Worm (Caenorhabditis elegans) whole organism, late embryonic: ENCODE results near the gene Y59E9AL.4.

Experiments
- C08G9.2 ChIP-seq: sonication (generic microtip); optimal IDR thresholded peaks from 2 replicates; lab custom pipeline; 2016; ENCODE audit warnings: mild to moderate bottlenecking, missing genetic modification characterization, moderate library complexity, missing compliant biosample characterization
- C38D4.7 ChIP-seq: fragments of 200-800 bp; sonication (Bioruptor generic); optimal IDR thresholded peaks from 2 replicates; lab custom pipeline; 2018; ENCODE audit warnings: mild to moderate bottlenecking, missing genetic modification characterization, moderate library complexity, missing compliant biosample characterization
- F13H6.1 ChIP-seq: sonication (generic microtip); optimal IDR thresholded peaks from 2 replicates; lab custom pipeline; 2016; ENCODE audit warnings: missing genetic modification characterization, missing compliant biosample characterization
- T23F11.4 ChIP-seq: fragments of 200-800 bp; sonication (Bioruptor generic); optimal IDR thresholded peaks from 2 replicates; lab custom pipeline; 2018; ENCODE audit warnings: mild to moderate bottlenecking, missing genetic modification characterization, missing compliant biosample characterization
- Y22D7AL.16 ChIP-seq: sonication (generic microtip); optimal IDR thresholded peaks from 2 replicates; lab custom pipeline; 2016; ENCODE audit warnings: missing genetic modification characterization, missing compliant biosample characterization
- ahr-1 ChIP-seq: sonication (generic microtip); optimal IDR thresholded peaks from 2 replicates; lab custom pipeline; 2016; ENCODE audit warnings: missing genetic modification characterization, missing compliant biosample characterization
- ama-1 ChIP-seq: fragments of 150-350 bp; optimal IDR thresholded peaks from 2 replicates; lab custom pipeline; 2014
- ceh-14 ChIP-seq: sonication (generic microtip); optimal IDR thresholded peaks from 2 replicates; lab custom pipeline; 2016; ENCODE audit warnings: missing genotype, missing genetic modification characterization, missing compliant biosample characterization
- ceh-18 ChIP-seq: sonication (generic microtip); optimal IDR thresholded peaks from 2 replicates; lab custom pipeline; 2016; ENCODE audit warnings: missing genetic modification characterization, missing compliant biosample characterization
- ceh-19 ChIP-seq: fragments of 200-800 bp; sonication (Bioruptor generic); optimal IDR thresholded peaks from 2 replicates; lab custom pipeline; 2018; ENCODE audit warnings: mild to moderate bottlenecking, missing genetic modification characterization, missing compliant biosample characterization
- ceh-22 ChIP-seq: sonication (generic microtip); optimal IDR thresholded peaks from 2 replicates; lab custom pipeline; 2017; ENCODE audit warnings: missing biosample characterization, missing genetic modification characterization
- ceh-24 ChIP-seq: sonication (generic microtip); optimal IDR thresholded peaks from 2 replicates; lab custom pipeline; 2016; ENCODE audit warnings: mild to moderate bottlenecking, missing genetic modification characterization, missing compliant biosample characterization
- ceh-30 ChIP-seq: fragments of 150-350 bp; optimal IDR thresholded peaks from 2 replicates; lab custom pipeline; 2014; ENCODE audit warnings: missing biosample characterization, missing genetic modification characterization
- ceh-48 ChIP-seq: sonication (generic microtip); optimal IDR thresholded peaks from 2 replicates; lab custom pipeline; 2016; ENCODE audit warnings: missing genetic modification characterization, inconsistent platforms, missing compliant biosample characterization
- ceh-6 ChIP-seq: fragments of 200-800 bp; sonication (Bioruptor generic); optimal IDR thresholded peaks from 2 replicates; lab custom pipeline; 2018; ENCODE audit warnings: mild to moderate bottlenecking, missing genetic modification characterization, missing compliant biosample characterization
- ceh-9 ChIP-seq: sonication (generic microtip); optimal IDR thresholded peaks from 2 replicates; lab custom pipeline; 2016; ENCODE audit warnings: mild to moderate bottlenecking, missing genetic modification characterization, inconsistent platforms, missing compliant biosample characterization
- che-1 ChIP-seq: sonication (generic microtip); optimal IDR thresholded peaks from 2 replicates; lab custom pipeline; 2016; ENCODE audit warnings: mild to moderate bottlenecking, missing genetic modification characterization, missing compliant biosample characterization
- dmd-4 ChIP-seq: sonication (generic microtip); optimal IDR thresholded peaks from 2 replicates; lab custom pipeline; 2016; ENCODE audit warnings: borderline replicate concordance, missing genetic modification characterization, missing compliant biosample characterization
- dve-1 ChIP-seq: sonication (generic microtip); optimal IDR thresholded peaks from 2 replicates; lab custom pipeline; 2017; ENCODE audit warnings: antibody characterized with exemption, mild to moderate bottlenecking, missing genetic modification characterization, missing compliant biosample characterization
- elt-2 ChIP-seq: sonication (generic microtip); optimal IDR thresholded peaks from 2 replicates; lab custom pipeline; 2016; ENCODE audit warnings: missing genetic modification reagents, missing genetic modification characterization, missing compliant biosample characterization
- elt-4 ChIP-seq: sonication (generic microtip); optimal IDR thresholded peaks from 2 replicates; lab custom pipeline; 2016; ENCODE audit warnings: missing genetic modification characterization, missing compliant biosample characterization
- eyg-1 ChIP-seq: sonication (generic microtip); optimal IDR thresholded peaks from 2 replicates; lab custom pipeline; 2016; ENCODE audit warnings: missing genotype, missing genetic modification characterization, missing compliant biosample characterization
- fax-1 ChIP-seq: sonication (generic microtip); optimal IDR thresholded peaks from 2 replicates; lab custom pipeline; 2016; ENCODE audit warnings: missing genotype, missing genetic modification characterization, missing compliant biosample characterization
- fkh-10 ChIP-seq: fragments of 150-350 bp; optimal IDR thresholded peaks from 2 replicates; lab custom pipeline; 2014; ENCODE audit warnings: missing biosample characterization, missing genetic modification reagents, missing genetic modification characterization
- fkh-6 ChIP-seq: sonication (generic microtip); optimal IDR thresholded peaks from 2 replicates; lab custom pipeline; 2016; ENCODE audit warnings: missing genetic modification characterization, missing compliant biosample characterization
- gmeb-2 ChIP-seq: sonication (generic microtip); optimal IDR thresholded peaks from 2 replicates; lab custom pipeline; 2016; ENCODE audit warnings: missing genetic modification characterization, inconsistent platforms, missing compliant biosample characterization
- hlh-13 ChIP-seq: fragments of 200-800 bp; sonication (Bioruptor generic); optimal IDR thresholded peaks from 2 replicates; lab custom pipeline; 2018; ENCODE audit warnings: mild to moderate bottlenecking, missing genetic modification characterization, missing compliant biosample characterization
- hlh-15 ChIP-seq: sonication (generic microtip); optimal IDR thresholded peaks from 2 replicates; lab custom pipeline; 2016; ENCODE audit warnings: missing genetic modification characterization, missing compliant biosample characterization
- hlh-30 ChIP-seq: sonication (generic microtip); optimal IDR thresholded peaks from 2 replicates; lab custom pipeline; 2017; ENCODE audit warnings: antibody characterized with exemption, missing genetic modification characterization, missing compliant biosample characterization; ENCODE audit not compliant: insufficient read depth
- hlh-8 ChIP-seq: sonication (generic microtip); optimal IDR thresholded peaks from 2 replicates; lab custom pipeline; 2016; ENCODE audit warnings: missing genotype, missing genetic modification characterization, missing compliant biosample characterization
- lim-6 ChIP-seq: sonication (generic microtip); optimal IDR thresholded peaks from 2 replicates; lab custom pipeline; 2016; ENCODE audit warnings: missing genetic modification characterization, missing compliant biosample characterization
- lin-11 ChIP-seq: fragments of 200-800 bp; sonication (Bioruptor generic); optimal IDR thresholded peaks from 2 replicates; lab custom pipeline; 2018; ENCODE audit warnings: mild to moderate bottlenecking, missing genetic modification characterization, missing compliant biosample characterization
- nfya-1 ChIP-seq: sonication (generic microtip); optimal IDR thresholded peaks from 2 replicates; lab custom pipeline; 2017; ENCODE audit warnings: missing genetic modification characterization, mild to moderate bottlenecking, missing compliant biosample characterization, antibody characterized with exemption, moderate library complexity
- nhr-232 ChIP-seq: sonication (generic microtip); optimal IDR thresholded peaks from 2 replicates; lab custom pipeline; 2016; ENCODE audit warnings: missing genetic modification characterization, missing compliant biosample characterization
- odd-2 ChIP-seq: sonication (generic microtip); optimal IDR thresholded peaks from 2 replicates; lab custom pipeline; 2017; ENCODE audit warnings: antibody characterized with exemption, mild to moderate bottlenecking, missing genetic modification characterization, missing compliant biosample characterization
- pag-3 ChIP-seq: sonication (generic microtip); optimal IDR thresholded peaks from 2 replicates; lab custom pipeline; 2016; ENCODE audit warnings: missing compliant biosample characterization, missing genetic modification characterization, borderline replicate concordance
- pha-2 ChIP-seq: sonication (generic microtip); optimal IDR thresholded peaks from 2 replicates; lab custom pipeline; 2017; ENCODE audit warnings: mild to moderate bottlenecking, missing genetic modification characterization, missing compliant biosample characterization
- pha-4 ChIP-seq: fragments of 150-350 bp; optimal IDR thresholded peaks from 2 replicates; lab custom pipeline; 2018; ENCODE audit warnings: missing biosample characterization, missing genetic modification reagents, missing genetic modification characterization
- pqm-1 ChIP-seq: sonication (generic microtip); optimal IDR thresholded peaks from 2 replicates; lab custom pipeline; 2016; ENCODE audit warnings: missing genetic modification characterization, missing compliant biosample characterization
- pros-1 ChIP-seq: fragments of 150-350 bp; optimal IDR thresholded peaks from 2 replicates; lab custom pipeline; 2014; ENCODE audit warnings: missing biosample characterization, missing genetic modification reagents, missing genetic modification characterization
- ref-2 ChIP-seq: sonication (generic microtip); optimal IDR thresholded peaks from 2 replicates; lab custom pipeline; 2016; ENCODE audit warnings: missing genetic modification characterization, missing compliant biosample characterization
- rnt-1 ChIP-seq: sonication (generic microtip); optimal IDR thresholded peaks from 2 replicates; lab custom pipeline; 2016; ENCODE audit warnings: missing genetic modification characterization, missing compliant biosample characterization
- sdc-2 ChIP-seq: sonication (generic microtip); optimal IDR thresholded peaks from 2 replicates; lab custom pipeline; 2016; ENCODE audit warnings: missing genotype, missing genetic modification characterization, missing compliant biosample characterization
- sox-2 ChIP-seq: fragments of 200-800 bp; sonication (Bioruptor generic); IDR thresholded peaks from 2 replicates; pipeline ENCODE4 v1.3.6; 2022; ENCODE audit warnings: missing genetic modification reagents, missing genetic modification characterization, missing compliant biosample characterization
- sox-4 ChIP-seq: sonication (generic microtip); optimal IDR thresholded peaks from 2 replicates; lab custom pipeline; 2017; ENCODE audit warnings: mild to moderate bottlenecking, missing genetic modification characterization, inconsistent platforms, missing compliant biosample characterization
- syd-9 ChIP-seq: sonication (generic microtip); optimal IDR thresholded peaks from 2 replicates; lab custom pipeline; 2016; ENCODE audit warnings: mild to moderate bottlenecking, missing genetic modification characterization, moderate library complexity, missing compliant biosample characterization
- tbx-2 ChIP-seq: sonication (generic microtip); optimal IDR thresholded peaks from 2 replicates; lab custom pipeline; 2016; ENCODE audit warnings: missing genetic modification characterization, missing compliant biosample characterization
- unc-3 ChIP-seq, 2 experiments: fragments of 200-800 bp in 1 of 2; sonication (Bioruptor generic) in 1 of 2; sonication (generic microtip) in 1 of 2; conservative IDR thresholded peaks in 1 of 2; optimal IDR thresholded peaks in 1 of 2; 2 replicates each; pipeline versions ENCODE4 v1.3.6 to Lab custom; 2016 to 2022; ENCODE audit warnings: missing compliant biosample characterization in 2 of 2, missing genetic modification characterization in 2 of 2, missing genetic modification reagents in 1 of 2
- unc-42 ChIP-seq: sonication (generic microtip); optimal IDR thresholded peaks from 2 replicates; lab custom pipeline; 2016; ENCODE audit warnings: missing genotype, missing genetic modification characterization, missing compliant biosample characterization
- unc-55 ChIP-seq: sonication (generic microtip); optimal IDR thresholded peaks from 2 replicates; lab custom pipeline; 2017; ENCODE audit warnings: missing biosample characterization, missing genetic modification reagents, missing genetic modification characterization
- unc-86 ChIP-seq: sonication (generic microtip); optimal IDR thresholded peaks from 2 replicates; lab custom pipeline; 2016; ENCODE audit warnings: missing genetic modification characterization, missing compliant biosample characterization
- zip-5 ChIP-seq: sonication (generic microtip); optimal IDR thresholded peaks from 2 replicates; lab custom pipeline; 2016; ENCODE audit warnings: missing genetic modification characterization, missing compliant biosample characterization
- ztf-16 ChIP-seq: sonication (generic microtip); optimal IDR thresholded peaks from 2 replicates; lab custom pipeline; 2017; ENCODE audit warnings: missing genetic modification characterization, missing compliant biosample characterization

Y59E9AL.4 gene

DNA sequence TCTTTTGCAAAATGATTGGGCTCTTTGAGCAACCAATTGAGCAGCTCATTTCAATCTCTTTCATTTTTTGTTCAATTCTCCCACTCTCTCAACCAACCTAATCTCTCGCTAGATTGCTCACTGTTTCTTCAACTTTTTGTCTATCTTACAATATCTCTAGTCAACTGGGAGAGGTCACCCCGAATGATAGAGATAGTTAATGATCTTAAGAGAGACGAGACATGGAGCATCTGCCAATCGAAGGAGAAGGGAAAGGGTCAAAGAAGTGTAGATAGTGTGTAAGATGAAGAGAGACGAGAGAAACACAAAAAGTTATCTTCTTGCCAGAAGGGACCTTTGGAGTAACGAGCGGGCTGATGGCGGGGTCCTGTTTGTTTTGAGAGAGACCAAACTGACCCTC is 45.7 kb downstream of the Y59E9AL.4 start:
- TF ChIP-seq Y22D7AL.16 (no peak), C38D4.7 (GFP tag; lab: Kevin White, UChicago) (no peak), ceh-14 (tag; lab: Kevin White, UChicago) (no peak), rnt-1 (tag; lab: Kevin White, UChicago) (no peak), elt-2 (tag; lab: Kevin White, UChicago) (peak; percentile 14), gmeb-2 (no peak), ama-1 (lab: Kevin White, UChicago) (no peak), sdc-2 (tag; lab: Kevin White, UChicago) (no peak), hlh-13 (no peak), fkh-10 (GFP tag; lab: Kevin White, UChicago) (no peak), T23F11.4 (no peak), ceh-48 (tag; lab: Kevin White, UChicago) (no peak), pros-1 (tag; lab: Kevin White, UChicago) (no peak), lin-11 (no peak), dve-1 (tag; lab: Kevin White, UChicago) (no peak), eyg-1 (no peak), pag-3 (tag; lab: Kevin White, UChicago) (no peak), ceh-9 (no peak), F13H6.1 (no peak), ztf-16 (tag; lab: Kevin White, UChicago) (no peak), ceh-22 (peak; percentile 7), dmd-4 (no peak), zip-5 (no peak), ref-2 (tag; lab: Kevin White, UChicago) (peak; percentile 16), sox-2 (no peak), fax-1 (tag; lab: Kevin White, UChicago) (no peak), fkh-6 (tag; lab: Kevin White, UChicago) (no peak), hlh-15 (tag; lab: Kevin White, UChicago) (no peak), pqm-1 (tag; lab: Kevin White, UChicago) (no peak), hlh-8 (tag; lab: Kevin White, UChicago) (no peak), ceh-30 (tag; lab: Kevin White, UChicago) (no peak), sox-4 (tag; lab: Kevin White, UChicago) (no peak), syd-9 (tag; lab: Kevin White, UChicago) (no peak), odd-2 (no peak), che-1 (tag; lab: Kevin White, UChicago) (no peak), unc-86 (tag; lab: Kevin White, UChicago) (no peak), C08G9.2 (no peak), ceh-24 (no peak), unc-55 (GFP tag; lab: Kevin White, UChicago) (peak; percentile 58), pha-4 (tag; lab: Kevin White, UChicago) (no peak), tbx-2 (tag; lab: Kevin White, UChicago) (peak; percentile 12), hlh-30 (tag; lab: Kevin White, UChicago) (no peak), ceh-6 (GFP tag; lab: Kevin White, UChicago) (no peak), ahr-1 (tag; lab: Kevin White, UChicago) (no peak), ceh-19 (no peak), ceh-18 (tag; lab: Kevin White, UChicago) (peak; percentile 50), unc-3 (GFP tag; conservative IDR thresholded peaks at IDR 0.05; lab: Robert Waterston, UW) (no peak), unc-3 (tag; optimal IDR thresholded peaks at IDR 0.05; lab: Kevin White, UChicago) (no peak), nfya-1 (peak; percentile 74), pha-2 (tag; lab: Kevin White, UChicago) (no peak), lim-6 (tag; lab: Kevin White, UChicago) (no peak), nhr-232 (tag; lab: Kevin White, UChicago) (no peak), elt-4 (tag; lab: Kevin White, UChicago) (no peak), unc-42 (tag; lab: Kevin White, UChicago) (no peak)
- TF ChIP-seq, all 69 proteins: peak for 7
